Worm (Caenorhabditis elegans) whole organism, L1 larva: Measurements from ENCODE around the gene F28H6.6.

Source experiments
- nhr-28 ChIP-seq: fragments of 150-350 bp; optimal IDR thresholded peaks from 2 replicates; lab custom pipeline; 2014; ENCODE audit warnings: missing biosample characterization, missing genetic modification characterization
- pag-3 ChIP-seq: sonication (generic microtip); optimal IDR thresholded peaks from 2 replicates; lab custom pipeline; 2017; ENCODE audit warnings: missing genetic modification characterization, mild to moderate bottlenecking, missing compliant biosample characterization, antibody characterized with exemption, borderline replicate concordance; ENCODE audit not compliant: insufficient read depth

ce11 chrX:14164234-14164633 is 38.6 kb upstream of the F28H6.6 start, which contains the start of gene vha-20:
- TF ChIP-seq nhr-28 (tag; lab: Kevin White, UChicago), result no peak
- no peak for TF ChIP-seq pag-3 (tag; lab: Kevin White, UChicago)
